Fruit fly (Drosophila melanogaster): ENCODE data around the gene Phf5a.
A peak's percentile ranks its signal among the peaks of the same experiment; 100 is the strongest.

Phf5a gene

DNA sequence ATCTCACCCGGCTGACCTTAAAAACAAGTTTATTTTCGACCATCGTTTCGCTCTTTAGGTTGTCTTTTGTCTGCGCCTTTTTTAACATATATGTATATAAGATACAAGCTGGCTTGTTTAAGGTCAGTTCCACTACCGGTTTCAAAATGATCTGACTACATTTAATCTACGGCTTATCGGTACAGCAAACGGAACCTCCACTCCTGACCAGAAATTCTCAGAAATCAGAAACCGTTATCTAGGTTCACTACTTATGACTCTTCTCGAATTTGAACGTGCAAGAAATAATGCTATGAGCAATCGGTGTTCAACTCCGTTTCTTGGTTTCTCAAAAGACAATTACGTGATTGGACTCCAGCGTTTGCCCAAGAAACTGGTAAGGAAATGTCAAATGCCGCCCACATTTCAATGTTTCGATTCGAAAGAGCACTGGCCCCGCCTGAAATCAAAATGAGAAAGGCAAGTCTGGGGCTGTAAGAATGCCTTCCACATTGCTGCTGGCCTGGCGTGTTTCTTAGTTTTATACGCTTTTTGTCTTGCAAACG, 20.5 kb downstream of the Phf5a start:
- no peak for TF ChIP-seq CTCF (optimal IDR thresholded peaks at IDR 0.05)
- no peak for TF ChIP-seq CG8478 (optimal IDR thresholded peaks at IDR 0.05)

DNA sequence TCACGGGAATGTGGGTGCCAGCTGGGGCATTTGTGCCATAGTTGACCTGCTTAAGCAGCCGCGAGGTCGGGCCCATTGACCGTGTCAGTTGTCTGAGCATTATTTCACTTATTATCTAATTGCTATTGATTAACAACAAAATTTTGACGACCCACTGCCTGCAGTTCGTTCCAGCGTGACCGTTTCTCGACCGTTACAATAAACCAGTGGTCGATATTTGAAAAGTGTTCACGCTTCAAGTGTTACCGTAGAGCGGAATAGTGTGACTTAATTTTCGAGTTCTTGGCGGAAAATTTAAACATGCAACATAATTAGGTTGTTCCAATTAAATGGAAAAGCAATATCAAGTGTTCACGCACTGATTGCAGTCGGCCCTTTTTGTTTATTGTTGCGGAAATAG, 23.1 kb downstream of the Phf5a start, which contains the start of gene HemK1:
Gene HemK1 (minus strand): TSS at position 190 of the 400 bp plus-strand sequence.
- TF ChIP-seq CG8478 (optimal IDR thresholded peaks at IDR 0.05) (no peak), CTCF (optimal IDR thresholded peaks at IDR 0.05) (peak in 1 of 2 experiments; percentile 24)

DNA sequence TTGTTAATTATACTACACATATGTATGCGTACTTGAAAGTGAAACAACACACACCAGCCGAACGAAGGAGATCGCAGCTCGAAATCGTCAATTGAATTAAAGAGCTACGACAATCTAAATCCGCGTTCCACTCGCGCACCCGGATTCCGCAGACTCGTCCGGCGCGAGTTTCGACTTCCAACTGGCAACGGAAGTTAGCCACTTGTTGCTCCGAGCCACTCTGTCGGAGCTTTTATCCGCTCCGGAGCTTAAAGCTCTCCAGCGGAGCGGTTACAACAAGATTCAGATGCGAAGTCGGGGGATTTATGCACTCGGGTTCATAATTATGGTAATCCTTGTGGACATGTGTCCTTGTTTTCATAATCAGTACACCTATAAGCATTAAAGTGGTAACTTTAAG, 25.1 kb downstream of the Phf5a start, which contains the start of gene Rchy1:
Gene Rchy1 (minus strand): TSS at position 173 of the 400 bp plus-strand sequence.
- TF ChIP-seq CTCF (optimal IDR thresholded peaks at IDR 0.05): no peak
- no peak for TF ChIP-seq CG8478 (optimal IDR thresholded peaks at IDR 0.05)

DNA sequence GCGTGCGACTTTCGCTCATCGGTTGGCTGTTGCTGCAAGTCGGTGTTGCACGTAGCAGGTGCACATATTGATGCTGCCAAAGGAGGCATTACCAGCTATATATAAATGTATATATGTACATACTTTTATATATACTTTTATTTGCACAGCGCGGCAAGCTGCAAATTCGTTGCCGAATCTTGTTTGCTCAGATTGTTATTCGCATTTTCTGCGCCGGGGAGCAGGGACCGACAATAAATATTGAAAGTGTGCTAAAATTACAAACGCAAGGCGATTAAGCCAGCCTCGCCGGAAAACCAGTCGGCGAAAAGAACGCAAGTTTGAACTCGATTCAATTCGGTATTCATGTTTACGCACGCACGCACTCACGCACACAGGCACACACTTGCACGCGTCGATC, 25.9 kb downstream of the Phf5a start:
- TF ChIP-seq CG8478 (optimal IDR thresholded peaks at IDR 0.05): no peak
- no peak for TF ChIP-seq CTCF (optimal IDR thresholded peaks at IDR 0.05)

DNA sequence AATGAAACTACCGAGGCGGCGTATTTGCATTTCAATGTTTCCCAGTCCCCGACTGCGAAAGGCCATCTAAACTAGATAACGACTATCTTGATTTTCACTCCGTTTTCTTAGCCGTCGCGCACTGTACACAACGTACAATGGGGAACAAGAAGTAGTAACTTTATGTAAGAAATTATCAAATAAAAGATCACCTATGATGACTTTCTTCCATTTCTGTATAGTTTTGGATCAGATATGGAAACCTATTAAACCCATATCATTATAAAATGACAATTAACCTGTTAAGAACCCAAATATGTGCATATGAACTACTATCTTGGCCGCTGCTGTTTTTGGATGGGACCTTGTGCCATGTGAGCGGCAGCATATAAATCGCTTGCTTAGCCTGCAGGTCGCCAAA, 26.4 kb downstream of the Phf5a start:
- TF ChIP-seq CTCF (optimal IDR thresholded peaks at IDR 0.05) (no peak), CG8478 (optimal IDR thresholded peaks at IDR 0.05) (no peak)

DNA sequence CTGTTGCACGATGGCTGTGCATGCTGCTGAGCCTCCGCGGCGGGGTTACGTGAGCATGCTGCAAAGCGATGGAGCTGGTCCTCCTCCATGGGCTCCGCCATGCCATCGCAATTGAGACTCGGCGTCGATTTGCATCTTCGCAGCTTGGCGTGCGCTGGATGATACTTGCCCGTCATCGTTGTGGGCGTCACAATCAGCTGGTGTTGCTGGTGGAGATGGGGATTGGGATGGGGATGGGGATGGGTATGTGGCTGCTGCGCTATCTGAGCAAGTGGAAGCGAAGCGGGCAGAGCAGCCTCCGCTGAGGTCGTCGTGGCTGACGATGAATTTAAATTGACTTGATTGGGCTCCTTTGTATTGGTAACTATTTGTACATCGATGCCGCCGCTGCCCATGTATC, 27.3 kb downstream of the Phf5a start:
- TF ChIP-seq CG8478 (optimal IDR thresholded peaks at IDR 0.05): no peak
- no peak for TF ChIP-seq CTCF (optimal IDR thresholded peaks at IDR 0.05)

DNA sequence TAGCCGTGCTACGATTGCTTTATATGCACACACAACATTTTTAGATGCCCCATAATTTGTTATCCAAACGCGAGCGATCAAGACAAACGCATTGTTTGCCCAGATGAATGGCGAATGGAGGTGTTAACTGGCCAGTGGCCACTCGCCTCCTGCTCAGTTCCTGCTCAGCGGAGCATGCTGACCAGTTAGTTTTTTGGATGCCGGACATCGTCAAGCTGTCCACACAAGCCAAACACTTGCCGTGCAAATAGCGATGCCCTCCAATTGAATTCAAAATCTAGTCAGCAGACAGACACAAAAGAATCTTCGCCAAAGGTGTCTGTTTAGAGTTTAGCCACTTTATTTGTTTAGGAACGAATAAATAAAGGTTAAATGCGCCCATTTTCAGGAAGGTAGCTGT, 28.4 kb downstream of the Phf5a start:
- TF ChIP-seq CTCF (optimal IDR thresholded peaks at IDR 0.05) (no peak), CG8478 (optimal IDR thresholded peaks at IDR 0.05) (no peak)

DNA sequence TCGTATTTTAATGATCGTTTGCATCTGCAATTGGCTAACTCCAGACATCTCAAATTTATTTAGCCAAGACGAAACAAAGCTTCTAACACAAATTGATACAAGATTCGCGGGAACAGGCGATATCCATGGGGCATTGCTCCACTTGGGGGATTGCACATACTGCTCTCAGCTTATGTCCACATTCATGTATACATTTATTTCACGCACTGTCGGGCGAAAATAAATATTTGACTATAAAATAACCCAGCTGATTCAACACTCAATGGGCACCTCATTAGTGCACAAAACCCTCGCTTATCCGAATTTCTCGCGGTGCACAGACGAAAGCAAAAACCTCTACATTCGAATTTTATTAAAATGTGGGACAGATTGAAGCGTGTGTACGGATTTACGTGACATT, 29.1 kb downstream of the Phf5a start:
- TF ChIP-seq CG8478 (optimal IDR thresholded peaks at IDR 0.05): no peak
- TF ChIP-seq CTCF (optimal IDR thresholded peaks at IDR 0.05): no peak

DNA sequence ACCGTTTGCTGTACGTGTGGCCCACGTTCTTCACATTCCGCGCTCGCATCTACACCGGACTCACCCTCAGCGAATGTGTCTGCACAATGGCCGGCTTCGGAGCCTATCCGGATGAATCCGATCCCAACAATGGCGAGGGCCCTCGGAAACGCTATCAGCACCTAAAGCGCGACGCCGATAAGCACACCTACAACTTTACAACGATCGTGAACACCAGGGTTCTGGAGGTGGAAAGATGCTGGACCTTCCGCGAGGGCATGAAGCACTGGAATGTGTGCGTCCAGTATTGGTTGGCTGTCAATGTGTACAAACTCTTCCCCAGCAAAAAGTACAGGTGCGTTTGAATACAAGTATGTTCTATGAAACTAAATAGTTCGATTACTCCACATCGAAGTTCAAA, 33.1 kb downstream of the Phf5a start:
- no peak for TF ChIP-seq CTCF (optimal IDR thresholded peaks at IDR 0.05)
- no peak for TF ChIP-seq CG8478 (optimal IDR thresholded peaks at IDR 0.05)

DNA sequence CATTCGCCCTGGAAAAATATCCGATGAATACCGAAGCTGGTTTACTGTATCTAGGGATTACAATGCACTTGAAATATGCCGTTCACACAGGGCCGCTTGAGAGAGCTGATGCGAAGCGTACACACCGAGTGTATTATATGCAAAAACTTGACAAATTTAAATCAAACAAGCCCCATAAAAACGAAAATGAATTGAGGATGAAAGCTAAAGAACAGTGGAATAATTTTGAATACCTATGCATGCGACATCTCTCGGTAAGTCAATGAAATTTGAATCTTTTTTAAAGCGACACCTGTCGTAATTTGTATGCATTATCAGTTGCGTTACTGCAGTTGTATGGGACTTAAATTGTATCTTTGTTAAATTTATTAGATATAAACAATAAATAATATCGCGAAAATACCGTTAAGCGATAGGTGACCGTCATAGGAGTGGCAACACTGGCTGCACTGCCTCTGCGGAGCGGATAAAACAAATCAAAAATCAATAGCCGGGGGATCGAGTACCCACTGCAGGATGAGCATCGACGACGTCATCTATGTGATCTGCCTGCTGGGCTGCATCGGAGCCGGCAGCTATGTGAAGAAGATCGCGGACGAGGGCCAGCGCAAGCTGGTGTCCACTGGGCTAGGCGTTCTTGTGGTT, 34.6 kb downstream of the Phf5a start, which contains the start of gene frj:
Gene frj (plus strand): TSS at position 98 of the 645 bp plus-strand sequence.
- TF ChIP-seq CTCF (optimal IDR thresholded peaks at IDR 0.05) (peak; percentile 87 to 91), CG8478 (optimal IDR thresholded peaks at IDR 0.05) (no peak)

DNA sequence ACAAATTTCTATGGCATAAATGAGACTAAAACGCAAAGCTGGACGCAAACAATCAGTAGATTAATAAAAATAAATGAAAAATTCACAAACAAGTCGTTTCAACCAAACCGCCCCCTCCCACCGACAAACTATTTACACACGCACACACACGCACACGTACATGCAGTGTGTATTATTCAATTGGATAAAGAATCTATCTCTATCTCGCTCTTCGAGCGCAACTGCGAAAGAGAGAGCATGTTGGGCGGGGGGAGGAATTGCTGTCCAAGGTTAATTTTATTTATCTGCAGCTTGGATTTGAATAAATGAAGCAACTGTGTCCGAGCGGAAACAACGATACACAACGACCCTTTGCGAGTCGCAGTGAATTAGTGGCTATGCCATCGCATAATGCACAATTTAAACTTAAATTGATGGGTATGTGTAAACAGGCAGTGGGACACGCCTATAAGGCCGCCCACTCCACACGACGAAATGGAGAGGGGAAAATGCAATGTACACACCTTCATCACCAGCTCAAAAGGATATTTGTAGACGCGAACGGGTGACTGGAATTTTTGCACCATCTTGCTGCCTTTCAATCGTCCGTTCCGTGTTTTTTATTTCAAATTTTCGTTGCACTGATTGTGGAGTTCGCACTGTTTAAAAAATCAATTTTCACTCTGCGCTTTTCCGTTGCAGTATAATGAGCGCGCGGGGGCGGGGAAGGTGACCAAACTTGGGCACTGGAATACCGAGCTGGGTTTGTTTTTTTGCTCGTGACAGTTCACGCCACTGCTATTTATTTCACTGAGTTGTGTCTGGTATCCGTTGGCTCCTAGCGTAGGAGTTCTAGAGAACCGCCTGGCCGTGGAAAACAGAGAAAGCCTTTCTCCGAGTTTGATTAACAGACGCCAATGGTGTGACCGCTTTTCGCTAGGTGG, 35.4 kb downstream of the Phf5a start, which contains the start of gene retm:
Gene retm (minus strand): TSS at position 898 of the 923 bp plus-strand sequence.
- TF ChIP-seq CTCF (optimal IDR thresholded peaks at IDR 0.05) (peak; percentile 36 to 67), CG8478 (optimal IDR thresholded peaks at IDR 0.05) (no peak)

DNA sequence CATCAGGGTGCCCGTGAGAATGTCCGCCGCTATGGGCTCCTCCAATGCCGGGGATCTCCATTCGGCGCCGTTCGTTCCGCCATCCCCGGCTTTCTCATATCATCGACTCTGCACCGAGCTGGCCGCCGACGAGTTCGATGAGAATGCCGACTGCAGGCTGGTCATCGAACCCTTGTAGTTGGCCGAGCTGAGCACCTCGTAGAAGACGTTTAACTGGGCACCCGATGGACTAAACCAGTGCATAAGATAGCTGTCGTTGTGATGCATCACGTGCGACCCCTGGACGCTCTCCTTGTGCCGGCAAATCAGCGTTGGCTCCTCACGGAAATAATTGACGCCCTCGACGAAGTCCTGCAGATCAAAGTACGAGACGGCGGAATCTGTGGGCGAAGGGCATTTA, 40.9 kb downstream of the Phf5a start:
- TF ChIP-seq CTCF (optimal IDR thresholded peaks at IDR 0.05) (no peak), CG8478 (optimal IDR thresholded peaks at IDR 0.05) (no peak)

DNA sequence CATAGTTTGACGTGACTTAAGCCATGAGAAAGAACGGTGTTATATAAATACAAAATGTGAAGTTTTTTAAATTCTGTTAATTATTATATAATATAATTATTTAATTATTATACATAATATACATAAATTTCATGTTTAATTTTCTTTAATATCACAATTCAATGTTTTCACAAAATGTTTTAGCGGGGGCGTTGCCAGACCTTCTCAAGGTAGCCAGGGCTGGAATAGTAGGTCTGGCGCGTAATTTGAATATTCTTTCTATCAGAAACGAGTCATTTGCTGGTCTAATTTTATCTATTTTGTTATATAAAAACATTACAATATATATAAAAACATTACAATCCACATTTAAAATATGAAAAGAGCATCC, 42.3 kb downstream of the Phf5a start, which contains the start of gene Acox3:
Gene Acox3 (minus strand): TSS at position 70 of the 370 bp plus-strand sequence.
- TF ChIP-seq CG8478 (optimal IDR thresholded peaks at IDR 0.05) (no peak), CTCF (optimal IDR thresholded peaks at IDR 0.05) (no peak)

DNA sequence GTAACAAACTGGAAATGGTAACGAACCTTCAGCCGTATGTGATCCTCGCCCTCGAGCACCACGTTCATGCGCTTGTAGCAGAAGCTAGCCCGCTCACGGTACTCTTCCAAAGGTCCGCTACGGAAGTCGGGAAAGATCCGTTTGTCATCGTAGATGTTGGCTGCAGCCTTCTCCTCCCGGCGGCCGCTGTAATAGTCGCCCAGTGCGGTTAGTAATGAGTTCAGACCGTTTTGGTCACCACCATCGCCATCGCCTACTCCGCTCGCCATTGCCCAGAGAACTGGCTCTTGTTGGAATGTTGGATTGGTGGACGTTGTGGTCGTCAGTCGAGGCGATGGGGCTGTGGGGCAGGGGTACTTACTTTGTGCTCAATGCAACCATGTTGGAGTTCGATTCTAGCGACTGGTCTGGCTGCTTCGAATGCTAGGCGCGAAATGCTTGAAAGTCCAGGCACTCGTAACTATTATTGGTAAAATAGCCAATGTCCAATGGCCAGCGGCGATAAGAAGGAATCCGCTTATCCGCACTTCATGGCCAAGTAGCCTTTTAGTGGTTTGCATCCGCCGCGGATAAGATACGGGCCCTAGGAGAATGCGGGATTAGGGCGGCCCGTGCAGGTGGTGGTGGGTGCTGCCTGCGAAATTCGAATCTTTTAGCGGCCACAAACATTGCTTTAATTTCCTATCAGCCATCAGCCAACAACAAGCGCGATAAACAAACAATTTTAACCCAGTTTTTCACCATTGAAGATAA, 42.9 kb downstream of the Phf5a start:
- TF ChIP-seq CG8478 (optimal IDR thresholded peaks at IDR 0.05): no peak
- TF ChIP-seq CTCF (optimal IDR thresholded peaks at IDR 0.05): no peak
